Worm (Caenorhabditis elegans) whole organism, L4 larva: Measurements from ENCODE around the gene fbxb-20.
"Not testable (repeated sequence)": the region's sequence is repeated elsewhere in the genome, so short reads cannot be mapped to it uniquely, and the experiment has no call there.

Source experiments
- R02D3.7 ChIP-seq: fragments of 150-350 bp; sonication (generic microtip); optimal IDR thresholded peaks from 3 replicates; lab custom pipeline; 2014; ENCODE audit warnings: missing biosample characterization, missing genetic modification characterization
- Y75B8A.6 ChIP-seq: fragments of 200-800 bp; sonication (Bioruptor generic); IDR thresholded peaks from 2 replicates; pipeline ENCODE4 v1.3.6; 2022; ENCODE audit warnings: missing genetic modification reagents, missing genetic modification characterization, missing compliant biosample characterization
- attf-4 ChIP-seq: sonication (generic microtip); optimal IDR thresholded peaks from 3 replicates; lab custom pipeline; 2017; ENCODE audit warnings: missing biosample characterization, missing genetic modification characterization
- ceh-28 ChIP-seq: fragments of 150-350 bp; optimal IDR thresholded peaks from 2 replicates; lab custom pipeline; 2014; ENCODE audit warnings: missing biosample characterization, missing genetic modification reagents, missing genetic modification characterization
- duxl-1 ChIP-seq: sonication (generic microtip); optimal IDR thresholded peaks from 2 replicates; lab custom pipeline; 2016; ENCODE audit warnings: mild to moderate bottlenecking, missing genetic modification characterization, moderate library complexity, missing compliant biosample characterization; ENCODE audit not compliant: poor library complexity
- egl-43 ChIP-seq: fragments of 200-800 bp; sonication (Bioruptor generic); IDR thresholded peaks from 2 replicates; pipeline ENCODE4 v1.3.6; 2022; ENCODE audit warnings: missing genetic modification reagents, missing genetic modification characterization, missing compliant biosample characterization
- lim-7 ChIP-seq: fragments of 200-800 bp; sonication (Bioruptor generic); IDR thresholded peaks from 2 replicates; pipeline ENCODE4 v1.3.6; 2022; ENCODE audit warnings: missing genetic modification characterization, missing compliant biosample characterization
- skn-1 ChIP-seq: fragments of 150-350 bp; optimal IDR thresholded peaks from 2 replicates; lab custom pipeline; 2014; ENCODE audit warnings: missing biosample characterization, missing genetic modification characterization
- snpc-4 ChIP-seq: fragments of 150-350 bp; optimal IDR thresholded peaks from 2 replicates; lab custom pipeline; 2014; ENCODE audit warnings: missing biosample characterization, missing genetic modification characterization
- unc-130 ChIP-seq: sonication (generic microtip); optimal IDR thresholded peaks from 2 replicates; lab custom pipeline; 2016; ENCODE audit warnings: missing genetic modification reagents, missing genetic modification characterization, missing compliant biosample characterization
- zag-1 ChIP-seq: fragments of 150-350 bp; optimal IDR thresholded peaks from 2 replicates; lab custom pipeline; 2014; ENCODE audit warnings: missing biosample characterization, missing genetic modification characterization

DNA sequence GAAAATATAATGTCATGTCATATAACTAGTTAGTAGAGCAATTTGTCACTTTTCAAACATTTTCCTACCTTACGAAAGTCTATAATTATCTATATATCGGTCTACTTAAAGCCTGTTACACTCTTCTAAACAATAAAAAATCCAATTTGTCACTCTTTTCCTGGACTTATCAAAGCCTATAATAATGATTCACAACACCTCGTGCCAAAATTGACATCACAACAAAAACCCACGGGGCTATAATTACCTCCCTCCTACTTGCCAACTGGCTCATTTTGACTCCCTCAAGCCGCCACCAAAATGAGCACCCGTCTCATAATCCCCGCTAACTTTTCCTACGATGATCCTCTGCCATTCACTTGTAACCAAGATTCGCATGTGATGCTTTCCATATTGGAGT is 14.0 kb downstream of the fbxb-20 start, which contains the start of gene srg-20:
- TF ChIP-seq skn-1 (tag; lab: Kevin White, UChicago); zag-1 (tag; lab: Kevin White, UChicago); lim-7 (GFP tag; lab: Robert Waterston, UW); unc-130; snpc-4 (tag; lab: Kevin White, UChicago); Y75B8A.6 (GFP tag; lab: Robert Waterston, UW); attf-4 (tag; lab: Kevin White, UChicago); ceh-28; R02D3.7 (tag; lab: Kevin White, UChicago); duxl-1 (tag; lab: Kevin White, UChicago); egl-43 (GFP tag; lab: Robert Waterston, UW): not testable (repeated sequence)
